Worm (Caenorhabditis elegans): Measurements from ENCODE around the gene F37C12.10.

The F37C12.10 gene

ce11 chrIII:7141285-7141715, 46.9 kb downstream of the F37C12.10 start:
- TF ChIP-seq unc-62 (GFP tag; optimal IDR thresholded peaks at IDR 0.05): no peak

- TF ChIP-seq unc-62 (GFP tag; optimal IDR thresholded peaks at IDR 0.05): no peak
These were observed 47.9 kb downstream of the F37C12.10 start for ce11 chrIII:7140228-7140710.

ce11 chrIII:7138178-7138577, 50.0 kb downstream of the F37C12.10 start, which contains the start of gene B0280.11:
TSS of gene B0280.11 (minus strand) at chrIII:7138278.
- TF ChIP-seq unc-62 (GFP tag; optimal IDR thresholded peaks at IDR 0.05): no peak

Measured in whole organism, dauer.